Worm (Caenorhabditis elegans): ENCODE data around the gene F45D11.7.
"Not testable (repeated sequence)": the region's sequence is repeated elsewhere in the genome, so short reads cannot be mapped to it uniquely, and the experiment has no call there.

F45D11.7 gene

ce11 chrII:994231-994630, at the start of gene F45D11.7:
F45D11.7 (plus strand) TSS chrII:994531.
- TF ChIP-seq elt-2, ztf-11, fos-1 (tag; optimal IDR thresholded peaks at IDR 0.05): not testable (repeated sequence)

ce11 chrII:948091-948490, 46.2 kb upstream of the F45D11.7 start, which contains the start of gene fbxc-32:
fbxc-32 (minus strand) TSS chrII:948191.
- TF ChIP-seq elt-2 (tag; optimal IDR thresholded peaks at IDR 0.05) (no peak), ceh-9 (tag; optimal IDR thresholded peaks at IDR 0.05) (no peak), nhr-12 (tag; optimal IDR thresholded peaks at IDR 0.05) (no peak), ztf-11 (tag; optimal IDR thresholded peaks at IDR 0.05) (no peak), snpc-4 (tag; optimal IDR thresholded peaks at IDR 0.05) (no peak), aly-2 (tag; optimal IDR thresholded peaks at IDR 0.05) (no peak), lsy-12 (tag; optimal IDR thresholded peaks at IDR 0.05) (no peak), fkh-10 (GFP tag; optimal IDR thresholded peaks at IDR 0.05) (no peak)

ce11 chrII:950374-950773, 44.0 kb upstream of the F45D11.7 start:
- TF ChIP-seq pha-4 (tag; optimal IDR thresholded peaks at IDR 0.05) (no peak), egl-27 (tag; optimal IDR thresholded peaks at IDR 0.05) (no peak), unc-39 (tag; optimal IDR thresholded peaks at IDR 0.05) (no peak), ceh-16 (tag; optimal IDR thresholded peaks at IDR 0.05) (no peak), ceh-9 (tag; optimal IDR thresholded peaks at IDR 0.05) (no peak), ceh-28 (tag; optimal IDR thresholded peaks at IDR 0.05) (no peak), aly-2 (tag; optimal IDR thresholded peaks at IDR 0.05) (no peak), pqm-1 (tag; optimal IDR thresholded peaks at IDR 0.05) (no peak), mml-1 (tag; optimal IDR thresholded peaks at IDR 0.05) (no peak), unc-62 (GFP tag; optimal IDR thresholded peaks at IDR 0.05) (no peak), elt-1 (tag; optimal IDR thresholded peaks at IDR 0.05) (no peak), nhr-12 (tag; optimal IDR thresholded peaks at IDR 0.05) (no peak), nhr-23 (tag; optimal IDR thresholded peaks at IDR 0.05) (no peak), nhr-67 (tag; optimal IDR thresholded peaks at IDR 0.05) (no peak), ZK546.5 (tag; optimal IDR thresholded peaks at IDR 0.05) (no peak), nhr-11 (tag; optimal IDR thresholded peaks at IDR 0.05) (no peak), lin-39 (tag; optimal IDR thresholded peaks at IDR 0.05) (no peak), snpc-4 (tag; optimal IDR thresholded peaks at IDR 0.05) (no peak), daf-12 (tag; optimal IDR thresholded peaks at IDR 0.05) (no peak), nhr-43 (tag; optimal IDR thresholded peaks at IDR 0.05; ENCODE audit: poor library complexity, severe bottlenecking) (no peak)

- TF ChIP-seq nhr-76 (tag; optimal IDR thresholded peaks at IDR 0.05) = no peak
Measured at ce11 chrII:953052-953451, 41.3 kb upstream of the F45D11.7 start.

ce11 chrII:954626-955025, 39.7 kb upstream of the F45D11.7 start, which contains the start of gene fbxc-7:
fbxc-7 (plus strand) TSS chrII:954926.
- TF ChIP-seq elt-2 (tag; optimal IDR thresholded peaks at IDR 0.05) = peak; percentile 26

- TF ChIP-seq nfya-1 (tag; optimal IDR thresholded peaks at IDR 0.05; ENCODE audit: insufficient read depth) (no peak), mml-1 (tag; optimal IDR thresholded peaks at IDR 0.05) (no peak), R02D3.7 (tag; optimal IDR thresholded peaks at IDR 0.05) (no peak), lin-15B (tag; optimal IDR thresholded peaks at IDR 0.05) (no peak), tbx-2 (tag; optimal IDR thresholded peaks at IDR 0.05) (no peak), lin-39 (tag; optimal IDR thresholded peaks at IDR 0.05) (no peak)
Measured at ce11 chrII:958618-959017, 35.7 kb upstream of the F45D11.7 start, which contains the start of gene sdz-4. sdz-4 (plus strand) TSS chrII:958918.

- no peak for TF ChIP-seq unc-39 (tag; optimal IDR thresholded peaks at IDR 0.05)
- no peak for TF ChIP-seq egl-27 (tag; optimal IDR thresholded peaks at IDR 0.05)
- TF ChIP-seq lin-39 (tag; optimal IDR thresholded peaks at IDR 0.05) = no peak
- no peak for TF ChIP-seq nhr-76 (tag; optimal IDR thresholded peaks at IDR 0.05)
- no peak for TF ChIP-seq aly-2 (tag; optimal IDR thresholded peaks at IDR 0.05)
- no peak for TF ChIP-seq lin-15B (tag; optimal IDR thresholded peaks at IDR 0.05)
- TF ChIP-seq lsy-12 (tag; optimal IDR thresholded peaks at IDR 0.05) = no peak
- no peak for TF ChIP-seq ama-1 (optimal IDR thresholded peaks at IDR 0.05)
- no peak for TF ChIP-seq elt-3 (tag; optimal IDR thresholded peaks at IDR 0.05)
Measured at ce11 chrII:960218-960617, 34.1 kb upstream of the F45D11.7 start, which contains the start of the genes C32B5.18 and C32B5.7. C32B5.18 (plus strand) TSS chrII:960518. C32B5.7 (plus strand) TSS chrII:960528.

All from whole organism, L3 larva.